Fruit fly (Drosophila melanogaster) whole organism, embryonic: Measurements from ENCODE around the gene Spn28Dc.

Source experiments
- BtbVII ChIP-seq: fragments of 200-800 bp; sonication (Bioruptor generic); optimal IDR thresholded peaks from 3 replicates; lab custom pipeline; 2017; ENCODE audit warnings: missing biosample characterization, mild to moderate bottlenecking, missing genetic modification characterization
- CG10274 ChIP-seq: fragments of 200-800 bp; sonication (Bioruptor generic); optimal IDR thresholded peaks from 3 replicates; lab custom pipeline; 2017; ENCODE audit warnings: missing biosample characterization, mild to moderate bottlenecking, missing genetic modification characterization
- CG11085 ChIP-seq: fragments of 200-800 bp; sonication (Bioruptor generic); IDR thresholded peaks from 2 replicates; pipeline ENCODE4 v1.3.6; 2022; ENCODE audit warnings: missing biosample characterization, missing genetic modification characterization
- CG13775 ChIP-seq: fragments of 200-800 bp; sonication (Bioruptor generic); optimal IDR thresholded peaks from 3 replicates; lab custom pipeline; 2017; ENCODE audit warnings: missing biosample characterization, mild to moderate bottlenecking, missing genetic modification characterization
- CG14014 ChIP-seq: fragments of 200-800 bp; sonication (Bioruptor generic); IDR thresholded peaks from 2 replicates; pipeline ENCODE4 v1.3.6; 2022; ENCODE audit warnings: missing biosample characterization, missing genetic modification characterization
- CG1602 ChIP-seq: fragments of 200-800 bp; sonication (Bioruptor generic); optimal IDR thresholded peaks from 3 replicates; lab custom pipeline; 2016; ENCODE audit warnings: missing biosample characterization, missing genetic modification characterization
- CG1832 ChIP-seq: fragments of 200-800 bp; sonication (Bioruptor generic); optimal IDR thresholded peaks from 2 replicates; lab custom pipeline; 2017; ENCODE audit warnings: missing biosample characterization, mild to moderate bottlenecking, missing genetic modification characterization, inconsistent platforms
- CG2120 ChIP-seq: fragments of 200-800 bp; sonication (Bioruptor generic); optimal IDR thresholded peaks from 3 replicates; lab custom pipeline; 2016; ENCODE audit warnings: missing biosample characterization, missing genetic modification characterization
- CG31365 ChIP-seq: fragments of 200-800 bp; sonication (Bioruptor generic); optimal IDR thresholded peaks from 2 replicates; lab custom pipeline; 2018; ENCODE audit warnings: missing biosample characterization, mild to moderate bottlenecking, missing genetic modification characterization
- CG32767 ChIP-seq: fragments of 200-800 bp; sonication (Bioruptor generic); IDR thresholded peaks from 2 replicates; pipeline ENCODE4 v1.3.6; 2022; ENCODE audit warnings: missing biosample characterization, missing genetic modification characterization
- CG32772 ChIP-seq: fragments of 200-800 bp; sonication (Bioruptor generic); IDR thresholded peaks from 2 replicates; pipeline ENCODE4 v1.3.6; 2022; ENCODE audit warnings: missing biosample characterization, missing genetic modification characterization
- CG4617 ChIP-seq: fragments of 200-800 bp; sonication (Bioruptor generic); optimal IDR thresholded peaks from 3 replicates; lab custom pipeline; 2016; ENCODE audit warnings: missing biosample characterization, missing genetic modification characterization, borderline replicate concordance
- CG6272 ChIP-seq: fragments of 200-800 bp; sonication (Bioruptor generic); IDR thresholded peaks from 2 replicates; pipeline ENCODE4 v1.3.6; 2022; ENCODE audit warnings: missing biosample characterization, missing genetic modification characterization
- CG7271 ChIP-seq: fragments of 200-800 bp; sonication (Bioruptor generic); optimal IDR thresholded peaks from 2 replicates; lab custom pipeline; 2018; ENCODE audit warnings: missing biosample characterization, mild to moderate bottlenecking, missing genetic modification characterization, moderate library complexity
- CG7745 ChIP-seq: fragments of 200-800 bp; sonication (Bioruptor generic); optimal IDR thresholded peaks from 2 replicates; lab custom pipeline; 2018; ENCODE audit warnings: missing biosample characterization, mild to moderate bottlenecking, missing genetic modification characterization, moderate library complexity
- CG9797 ChIP-seq: fragments of 200-800 bp; sonication (Bioruptor generic); optimal IDR thresholded peaks from 3 replicates; lab custom pipeline; 2018; ENCODE audit warnings: missing biosample characterization, mild to moderate bottlenecking, missing genetic modification characterization
- CG9932 ChIP-seq: fragments of 200-800 bp; sonication (Bioruptor generic); IDR thresholded peaks from 2 replicates; pipeline ENCODE4 v1.3.6; 2022; ENCODE audit warnings: missing biosample characterization, missing genetic modification characterization
- CHES-1-like ChIP-seq: fragments of 200-800 bp; sonication (Bioruptor generic); optimal IDR thresholded peaks from 2 replicates; lab custom pipeline; 2016; ENCODE audit warnings: missing biosample characterization, missing genetic modification characterization
- CTCF ChIP-seq: fragments of 200-800 bp; sonication (Bioruptor generic); optimal IDR thresholded peaks from 2 replicates; lab custom pipeline; 2017; ENCODE audit warnings: missing biosample characterization, mild to moderate bottlenecking, missing genetic modification characterization, moderate library complexity
- Camta ChIP-seq: fragments of 200-800 bp; sonication (Bioruptor generic); optimal IDR thresholded peaks from 2 replicates; lab custom pipeline; 2016; ENCODE audit warnings: missing biosample characterization, missing genetic modification characterization
- Deaf1 ChIP-seq: fragments of 200-800 bp; optimal IDR thresholded peaks from 3 replicates; lab custom pipeline; 2019; ENCODE audit warnings: missing biosample characterization, mild to moderate bottlenecking, missing genetic modification characterization, moderate library complexity
- Doc3 ChIP-seq: fragments of 200-800 bp; sonication (Bioruptor generic); IDR thresholded peaks from 3 replicates; pipeline ENCODE4 v1.3.6; 2022; ENCODE audit warnings: missing biosample characterization, missing genetic modification characterization; ENCODE audit not compliant: partially characterized antibody
- Eip74EF ChIP-seq, 2 experiments: fragments of 200-800 bp in 1 of 2; fragments of >200 bp in 1 of 2; sonication (Bioruptor generic) in 1 of 2; optimal IDR thresholded peaks; 2 replicates each; lab custom pipeline; 2017 to 2019; ENCODE audit warnings: missing biosample characterization in 2 of 2, missing genetic modification characterization in 2 of 2, mild to moderate bottlenecking in 1 of 2, moderate library complexity in 1 of 2
- Ets65A ChIP-seq: fragments of 200-800 bp; sonication (Bioruptor generic); peaks from one replicate; lab custom pipeline; 2016; ENCODE audit warnings: missing biosample characterization, missing genetic modification characterization
- H2.0 ChIP-seq: fragments of 200-800 bp; sonication (Bioruptor generic); IDR thresholded peaks from 2 replicates; pipeline ENCODE4 v1.3.6; 2022; ENCODE audit warnings: missing biosample characterization, missing genetic modification characterization
- HLH3B ChIP-seq: fragments of 200-800 bp; sonication (Bioruptor generic); IDR thresholded peaks from 2 replicates; pipeline ENCODE4 v1.3.6; 2022; ENCODE audit warnings: missing biosample characterization, missing genetic modification characterization
- Mes4 ChIP-seq: fragments of 200-800 bp; sonication (Bioruptor generic); optimal IDR thresholded peaks from 2 replicates; lab custom pipeline; 2016; ENCODE audit warnings: missing biosample characterization, missing genetic modification characterization
- Myb ChIP-seq: fragments of 200-800 bp; sonication (Bioruptor generic); optimal IDR thresholded peaks from 2 replicates; lab custom pipeline; 2016; ENCODE audit warnings: missing biosample characterization, missing genetic modification characterization
- Nf-YA ChIP-seq: fragments of 200-800 bp; sonication (Bioruptor generic); IDR thresholded peaks from 2 replicates; pipeline ENCODE4 v1.3.6; 2022; ENCODE audit warnings: missing biosample characterization, missing genetic modification characterization
- Opbp ChIP-seq: fragments of 200-800 bp; sonication (Bioruptor generic); IDR thresholded peaks from 3 replicates; pipeline ENCODE4 v1.3.6; 2022; ENCODE audit warnings: missing biosample characterization, missing genetic modification characterization; ENCODE audit not compliant: partially characterized antibody
- Taf1 ChIP-seq: fragments of 200-800 bp; sonication (Bioruptor generic); IDR thresholded peaks from 2 replicates; pipeline ENCODE4 v1.3.6; 2022; ENCODE audit warnings: missing biosample characterization, missing genetic modification characterization
- Trl ChIP-seq, 3 experiments: fragments of >200 bp in 2 of 3; fragments of 200-800 bp in 1 of 3; sonication (Bioruptor generic) in 1 of 3; optimal IDR thresholded peaks; 2 replicates in 1 of 3; 3 replicates in 2 of 3; lab custom pipeline; 2016 to 2017; ENCODE audit warnings: missing biosample characterization in 1 of 3, missing genetic modification characterization in 1 of 3
- Vsx1 ChIP-seq: fragments of 200-800 bp; sonication (Bioruptor generic); optimal IDR thresholded peaks from 2 replicates; lab custom pipeline; 2017; ENCODE audit warnings: missing biosample characterization, mild to moderate bottlenecking, missing genetic modification characterization, missing genetic modification reagents
- Xbp1 ChIP-seq: fragments of 200-800 bp; sonication (Bioruptor generic); optimal IDR thresholded peaks from 3 replicates; lab custom pipeline; 2016; ENCODE audit warnings: missing biosample characterization, mild to moderate bottlenecking, missing genetic modification characterization
- chinmo ChIP-seq: fragments of 200-800 bp; sonication (Bioruptor generic); IDR thresholded peaks from 4 replicates; pipeline ENCODE4 v1.3.6; 2022; ENCODE audit warnings: missing biosample characterization, missing genetic modification characterization; ENCODE audit not compliant: partially characterized antibody
- ci ChIP-seq: fragments of 200-800 bp; sonication (Bioruptor generic); IDR thresholded peaks from 3 replicates; pipeline ENCODE4 v1.3.6; 2022; ENCODE audit warnings: missing biosample characterization, missing genetic modification characterization
- eve ChIP-seq, 2 experiments: fragments of >200 bp; optimal IDR thresholded peaks; 2 replicates each; lab custom pipeline; 2017; ENCODE audit warnings: missing biosample characterization in 2 of 2, missing genetic modification characterization in 2 of 2
- fd64A ChIP-seq: fragments of 200-800 bp; sonication (Bioruptor generic); optimal IDR thresholded peaks from 3 replicates; lab custom pipeline; 2018; ENCODE audit warnings: missing biosample characterization, mild to moderate bottlenecking, missing genetic modification characterization
- gro ChIP-seq: fragments of 200-800 bp; sonication (Bioruptor generic); optimal IDR thresholded peaks from 2 replicates; lab custom pipeline; 2016; ENCODE audit warnings: missing biosample characterization, missing genetic modification characterization
- gt ChIP-seq: fragments of 200-800 bp; sonication (Bioruptor generic); IDR thresholded peaks from 2 replicates; pipeline ENCODE4 v1.3.6; 2022; ENCODE audit warnings: missing biosample characterization, missing genetic modification characterization
- luna ChIP-seq: fragments of 200-800 bp; sonication (Bioruptor generic); optimal IDR thresholded peaks from 2 replicates; lab custom pipeline; 2016; ENCODE audit warnings: missing biosample characterization, missing genetic modification characterization
- nau ChIP-seq: fragments of 200-800 bp; sonication (Bioruptor generic); optimal IDR thresholded peaks from 3 replicates; lab custom pipeline; 2017; ENCODE audit warnings: missing biosample characterization, mild to moderate bottlenecking, missing genetic modification characterization, missing genetic modification reagents
- onecut ChIP-seq: fragments of 200-800 bp; sonication (Bioruptor generic); IDR thresholded peaks from 2 replicates; pipeline ENCODE4 v1.3.6; 2022; ENCODE audit warnings: missing biosample characterization, missing genetic modification characterization
- peb ChIP-seq: fragments of 200-800 bp; sonication (Bioruptor generic); IDR thresholded peaks from 2 replicates; pipeline ENCODE4 v1.3.6; 2022; ENCODE audit warnings: missing biosample characterization, missing genetic modification characterization
- psq ChIP-seq: fragments of 200-800 bp; sonication (Bioruptor generic); optimal IDR thresholded peaks from 2 replicates; lab custom pipeline; 2017; ENCODE audit warnings: missing biosample characterization, missing genetic modification characterization
- pzg ChIP-seq: fragments of 200-800 bp; sonication (Bioruptor generic); optimal IDR thresholded peaks from 3 replicates; lab custom pipeline; 2018; ENCODE audit warnings: missing biosample characterization, mild to moderate bottlenecking, missing genetic modification characterization, moderate library complexity
- so ChIP-seq: fragments of 200-800 bp; sonication (Bioruptor generic); IDR thresholded peaks from 3 replicates; pipeline ENCODE4 v1.3.6; 2022; ENCODE audit warnings: missing biosample characterization, missing genetic modification characterization
- sob ChIP-seq: fragments of 200-800 bp; sonication (Bioruptor generic); IDR thresholded peaks from 2 replicates; pipeline ENCODE4 v1.3.6; 2022; ENCODE audit warnings: missing biosample characterization, missing genetic modification characterization
- ssp ChIP-seq: fragments of 200-800 bp; sonication (Bioruptor generic); IDR thresholded peaks from 2 replicates; pipeline ENCODE4 v1.3.6; 2022; ENCODE audit warnings: missing biosample characterization, missing genetic modification characterization
- tna ChIP-seq: fragments of 200-800 bp; sonication (Bioruptor generic); IDR thresholded peaks from 2 replicates; pipeline ENCODE4 v1.3.6; 2022; ENCODE audit warnings: missing biosample characterization, missing genetic modification characterization; ENCODE audit not compliant: partially characterized antibody
- wdn ChIP-seq: fragments of 200-800 bp; sonication (Bioruptor generic); IDR thresholded peaks from 2 replicates; pipeline ENCODE4 v1.3.6; 2022; ENCODE audit warnings: missing biosample characterization, missing genetic modification characterization

Gene Spn28Dc

DNA sequence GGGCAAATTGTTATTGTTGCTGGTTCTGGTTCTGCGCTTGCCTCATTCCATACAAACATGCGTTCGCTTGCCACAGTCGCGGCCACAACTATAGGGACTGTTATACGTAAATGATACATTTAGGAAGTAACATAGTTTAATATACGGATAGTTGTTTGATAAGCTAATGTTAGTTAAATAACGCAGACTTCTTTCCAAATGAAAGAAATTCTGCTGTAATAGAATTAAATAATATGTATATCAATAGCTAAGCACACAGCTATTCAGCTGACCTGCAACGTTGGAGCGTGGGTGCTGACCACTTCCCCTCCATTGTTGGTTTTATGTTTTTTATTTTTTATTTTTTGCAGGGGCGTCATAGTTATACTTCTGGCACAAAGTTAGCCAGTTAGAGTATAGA is 27.7 kb upstream of the Spn28Dc start (continued):
- TF ChIP-seq tna (GFP tag; lab: Robert Waterston, UW), result no peak
- TF ChIP-seq BtbVII (GFP tag; lab: Kevin White, UChicago), result peak; percentile 27
- TF ChIP-seq CG32772 (GFP tag; lab: Robert Waterston, UW), result peak; percentile 52; the same call in 1 of the 2 replicates
- peak; percentile 27; the same call in 1 of the 2 replicates for TF ChIP-seq sob (GFP tag; lab: Robert Waterston, UW)
- no peak for TF ChIP-seq pzg
- TF ChIP-seq ci (GFP tag; lab: Robert Waterston, UW), result peak; percentile 77
- TF ChIP-seq gt (GFP tag; lab: Robert Waterston, UW), result no peak
- TF ChIP-seq CG10274 (GFP tag; lab: Kevin White, UChicago), result peak; percentile 10
- no peak for TF ChIP-seq chinmo (GFP tag; lab: Robert Waterston, UW)
- peak; percentile 73 for TF ChIP-seq HLH3B (GFP tag; lab: Robert Waterston, UW)
- peak; percentile 1 for TF ChIP-seq Myb (GFP tag; lab: Kevin White, UChicago)
- 0 out of 2 replicates have a peak, but pooled peaks have one; percentile 17 for TF ChIP-seq peb (GFP tag; lab: Robert Waterston, UW)
- TF ChIP-seq CG4617 (GFP tag; lab: Kevin White, UChicago), result no peak
- no peak for TF ChIP-seq wdn (GFP tag; lab: Robert Waterston, UW)
- peak; percentile 41 for TF ChIP-seq gro
- no peak; the same call in 1 of the 2 replicates for TF ChIP-seq Nf-YA
- no peak for TF ChIP-seq Doc3 (GFP tag; lab: Robert Waterston, UW)
- TF ChIP-seq CTCF, result no peak
- no peak for TF ChIP-seq eve (GFP tag; optimal IDR thresholded peaks at IDR 0.05; lab: Kevin White, UChicago)
- no peak for TF ChIP-seq CHES-1-like (GFP tag; lab: Kevin White, UChicago)
- no peak for TF ChIP-seq Trl (optimal IDR thresholded peaks at IDR 0.05; lab: Kevin White, UChicago)
- TF ChIP-seq Trl (GFP tag; optimal IDR thresholded peaks at IDR 0.05; lab: Kevin White, UChicago), result peak; percentile 49
- 0 out of 2 replicates have a peak, but pooled peaks have one; percentile 38 for TF ChIP-seq onecut (GFP tag; lab: Robert Waterston, UW)
- TF ChIP-seq CG2120 (GFP tag; lab: Kevin White, UChicago), result peak; percentile 61
- peak; percentile 31; the same call in 1 of the 2 replicates for TF ChIP-seq CG9932
- no peak for TF ChIP-seq CG11085 (GFP tag; lab: Robert Waterston, UW)
- TF ChIP-seq Xbp1 (GFP tag; lab: Kevin White, UChicago), result peak; percentile 70
- TF ChIP-seq Taf1, result 0 out of 2 replicates have a peak, but pooled peaks have one; percentile 7
- no peak for TF ChIP-seq CG1832 (GFP tag; lab: Kevin White, UChicago)
- TF ChIP-seq CG31365 (tag; lab: Kevin White, UChicago), result no peak
- TF ChIP-seq CG9797, result no peak
- peak; percentile 72 for TF ChIP-seq CG32767 (GFP tag; lab: Robert Waterston, UW)
- peak; percentile 82 for TF ChIP-seq so (GFP tag; lab: Robert Waterston, UW)
- peak; percentile 20 for TF ChIP-seq Ets65A (GFP tag; lab: Kevin White, UChicago)
- peak; percentile 55; the same call in 1 of the 2 replicates for TF ChIP-seq H2.0 (GFP tag; lab: Robert Waterston, UW)
- no peak for TF ChIP-seq luna
- TF ChIP-seq nau, result no peak
- no peak for TF ChIP-seq CG6272 (GFP tag; lab: Robert Waterston, UW)
- TF ChIP-seq psq (GFP tag; lab: Kevin White, UChicago), result no peak
- TF ChIP-seq ssp (GFP tag; lab: Robert Waterston, UW), result peak; percentile 31; the same call in 1 of the 2 replicates
- TF ChIP-seq Camta, result peak; percentile 48
- no peak for TF ChIP-seq Opbp
- peak in 1 of 2 experiments; percentile 49 for TF ChIP-seq Eip74EF (GFP tag; optimal IDR thresholded peaks at IDR 0.05; lab: Kevin White, UChicago)
- peak; percentile 1 for TF ChIP-seq Vsx1 (GFP tag; lab: Kevin White, UChicago)
- TF ChIP-seq CG7745 (tag; lab: Kevin White, UChicago), result no peak
- TF ChIP-seq Mes4, result no peak
- no peak for TF ChIP-seq Deaf1 (tag; lab: Kevin White, UChicago)
- peak; percentile 0 for TF ChIP-seq CG1602 (GFP tag; lab: Kevin White, UChicago)
- peak; percentile 68 for TF ChIP-seq CG14014 (GFP tag; lab: Robert Waterston, UW)
- TF ChIP-seq CG13775 (GFP tag; lab: Kevin White, UChicago), result peak; percentile 4
- TF ChIP-seq fd64A (GFP tag; lab: Kevin White, UChicago), result no peak
- no peak for TF ChIP-seq CG7271 (tag; lab: Kevin White, UChicago)
